Worm (Caenorhabditis elegans) whole organism, early embryonic: ENCODE results near the gene ugt-46.
A peak's percentile ranks its signal among the peaks of the same experiment; 100 is the strongest.

Experiments
- B0310.2 ChIP-seq: sonication (generic microtip); optimal IDR thresholded peaks from 2 replicates; lab custom pipeline; 2016; ENCODE audit warnings: mild to moderate bottlenecking, missing genetic modification characterization, missing compliant biosample characterization
- F13C5.2 ChIP-seq: sonication (generic microtip); optimal IDR thresholded peaks from 2 replicates; lab custom pipeline; 2017; ENCODE audit warnings: mild to moderate bottlenecking, missing genetic modification characterization, inconsistent platforms, missing compliant biosample characterization
- aly-1 ChIP-seq: sonication (generic microtip); optimal IDR thresholded peaks from 2 replicates; lab custom pipeline; 2016; ENCODE audit warnings: missing genetic modification characterization, missing compliant biosample characterization
- ama-1 ChIP-seq: fragments of 150-350 bp; optimal IDR thresholded peaks from 2 replicates; lab custom pipeline; 2014
- ceh-13 ChIP-seq: fragments of 200-800 bp; sonication (Bioruptor generic); optimal IDR thresholded peaks from 2 replicates; lab custom pipeline; 2018; ENCODE audit warnings: mild to moderate bottlenecking, missing genetic modification characterization, missing compliant biosample characterization
- ceh-36 ChIP-seq: sonication (generic microtip); optimal IDR thresholded peaks from 2 replicates; lab custom pipeline; 2016; ENCODE audit warnings: missing genetic modification characterization, inconsistent platforms, missing compliant biosample characterization
- ets-7 ChIP-seq: sonication (generic microtip); optimal IDR thresholded peaks from 2 replicates; lab custom pipeline; 2016; ENCODE audit warnings: missing genotype, missing genetic modification characterization, missing compliant biosample characterization
- flt-1 ChIP-seq: fragments of 200-800 bp; sonication (Bioruptor generic); IDR thresholded peaks from 2 replicates; pipeline ENCODE4 v1.3.6; 2022; ENCODE audit warnings: missing genetic modification characterization, missing compliant biosample characterization
- hmbx-1 ChIP-seq: sonication (generic microtip); optimal IDR thresholded peaks from 2 replicates; lab custom pipeline; 2016; ENCODE audit warnings: mild to moderate bottlenecking, missing genetic modification characterization, missing compliant biosample characterization
- hmg-4 ChIP-seq: fragments of 200-800 bp; sonication (Bioruptor generic); optimal IDR thresholded peaks from 2 replicates; lab custom pipeline; 2018; ENCODE audit warnings: mild to moderate bottlenecking, missing genetic modification characterization, missing compliant biosample characterization
- hnd-1 ChIP-seq: sonication (generic microtip); optimal IDR thresholded peaks from 2 replicates; lab custom pipeline; 2016; ENCODE audit warnings: missing genetic modification characterization, missing compliant biosample characterization
- pes-1 ChIP-seq: fragments of 200-800 bp; sonication (Bioruptor generic); IDR thresholded peaks from 2 replicates; pipeline ENCODE4 v1.3.6; 2022; ENCODE audit warnings: missing genetic modification reagents, missing genetic modification characterization, missing compliant biosample characterization
- scrt-1 ChIP-seq: fragments of 200-800 bp; sonication (Bioruptor generic); IDR thresholded peaks from 2 replicates; pipeline ENCODE4 v1.3.6; 2022; ENCODE audit warnings: missing genetic modification characterization, missing compliant biosample characterization
- sea-1 ChIP-seq: fragments of 200-800 bp; sonication (Bioruptor generic); conservative IDR thresholded peaks from 2 replicates; pipeline ENCODE4 v1.3.6; 2022; ENCODE audit warnings: missing genetic modification characterization, missing compliant biosample characterization
- tbx-11 ChIP-seq: fragments of 200-800 bp; sonication (Bioruptor generic); IDR thresholded peaks from 2 replicates; pipeline ENCODE4 v1.3.6; 2022; ENCODE audit warnings: missing genetic modification characterization, missing compliant biosample characterization
- tbx-37 ChIP-seq: fragments of 200-800 bp; sonication (Bioruptor generic); conservative IDR thresholded peaks from 2 replicates; pipeline ENCODE4 v1.3.6; 2022; ENCODE audit warnings: missing genetic modification reagents, missing genetic modification characterization, missing compliant biosample characterization
- tra-4 ChIP-seq: sonication (generic microtip); optimal IDR thresholded peaks from 2 replicates; lab custom pipeline; 2017; ENCODE audit warnings: missing genetic modification characterization, missing compliant biosample characterization

ugt-46 gene

DNA sequence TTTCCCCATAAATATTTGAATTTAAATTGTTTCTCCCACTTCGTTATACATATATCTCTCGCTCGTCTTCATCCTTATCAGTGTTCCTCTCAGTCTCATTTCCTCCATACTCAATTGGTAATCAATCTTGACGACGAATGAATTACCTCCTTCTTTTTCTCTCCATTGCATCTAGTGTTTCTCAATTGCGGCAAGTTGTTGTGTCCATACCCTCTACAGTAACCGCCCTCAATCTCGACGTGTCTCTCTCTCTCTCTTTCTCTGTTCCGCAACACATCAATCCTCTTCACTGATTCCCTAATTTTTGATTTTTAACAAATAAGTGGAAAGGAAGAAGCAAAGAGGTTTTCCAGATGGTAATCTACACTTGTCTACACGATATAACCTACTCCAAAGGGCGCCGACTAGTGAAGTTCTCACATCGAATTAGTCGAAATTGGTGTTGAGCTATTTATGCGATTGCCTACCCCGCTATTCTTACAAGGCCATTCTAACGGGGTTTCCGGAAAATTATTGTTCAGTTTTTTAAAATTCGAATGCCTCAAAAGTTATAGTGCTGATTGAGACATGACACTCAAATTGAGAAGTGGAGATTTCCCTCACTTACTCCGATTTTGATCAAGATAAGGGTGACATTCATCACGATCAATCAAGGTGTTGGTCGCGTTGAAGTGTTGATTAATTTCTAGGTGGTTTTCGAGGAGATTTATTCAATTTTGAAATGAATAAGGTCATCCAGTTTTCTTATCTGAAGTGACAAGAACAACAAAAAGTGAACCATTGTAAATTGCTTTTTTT is 25.8 kb downstream of the ugt-46 start:
- TF ChIP-seq flt-1 (GFP tag; lab: Robert Waterston, UW) = no peak
- TF ChIP-seq ama-1 = no peak
- TF ChIP-seq F13C5.2 (tag; lab: Kevin White, UChicago) = no peak
- no peak for TF ChIP-seq hmbx-1 (tag; lab: Kevin White, UChicago)
- no peak for TF ChIP-seq hnd-1

DNA sequence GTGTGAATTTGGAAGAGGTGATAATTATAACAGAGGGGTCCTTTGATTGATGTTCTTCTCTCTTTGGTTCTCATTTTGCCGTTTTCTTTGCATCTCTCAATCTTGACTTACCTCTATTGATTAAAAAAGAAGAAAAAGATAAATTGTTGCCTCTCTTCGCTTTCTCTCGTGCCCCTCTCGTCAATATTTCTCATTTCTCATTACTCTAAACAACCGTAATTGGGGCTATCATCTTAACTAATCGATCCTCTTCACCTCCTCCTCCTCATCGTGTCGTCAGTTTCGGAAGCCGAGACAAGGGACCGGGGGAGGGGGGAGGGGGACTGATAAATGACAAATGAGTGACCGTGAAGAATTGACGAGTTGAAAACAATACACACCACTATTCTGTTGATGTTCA is 31.4 kb downstream of the ugt-46 start:
- TF ChIP-seq hmbx-1 (tag; lab: Kevin White, UChicago) (no peak), tbx-11 (GFP tag; lab: Robert Waterston, UW) (no peak), ets-7 (no peak), B0310.2 (tag; lab: Kevin White, UChicago) (no peak), ceh-36 (tag; lab: Kevin White, UChicago) (no peak), F13C5.2 (tag; lab: Kevin White, UChicago) (no peak), sea-1 (GFP tag; lab: Robert Waterston, UW) (no peak), flt-1 (GFP tag; lab: Robert Waterston, UW) (no peak), ceh-13 (GFP tag; lab: Kevin White, UChicago) (no peak), ama-1 (no peak), hmg-4 (GFP tag; lab: Kevin White, UChicago) (no peak), scrt-1 (GFP tag; lab: Robert Waterston, UW) (no peak), pes-1 (GFP tag; lab: Robert Waterston, UW) (no peak), hnd-1 (no peak), aly-1 (tag; lab: Kevin White, UChicago) (no peak), tbx-37 (GFP tag; lab: Robert Waterston, UW) (no peak), tra-4 (tag; lab: Kevin White, UChicago) (no peak)

DNA sequence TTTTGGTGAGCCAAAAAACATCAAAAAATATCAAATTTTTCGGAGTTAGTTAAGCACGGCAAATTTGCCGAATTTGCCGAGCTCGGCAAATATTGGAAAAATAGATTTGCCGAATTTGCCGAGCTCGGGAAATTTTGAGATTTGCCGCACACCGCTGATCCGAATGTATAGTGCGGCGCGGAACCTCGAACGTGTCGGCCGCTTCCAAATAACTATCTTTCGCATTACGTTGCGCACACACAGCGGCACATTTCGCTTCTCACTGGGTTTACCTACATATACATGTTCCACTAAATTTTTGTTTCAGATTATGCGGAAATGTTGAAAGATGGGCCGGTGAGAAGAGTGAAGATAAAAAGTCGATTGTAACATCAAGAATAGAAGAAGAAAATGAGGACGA is 33.3 kb downstream of the ugt-46 start:
- TF ChIP-seq ets-7 = no peak
- TF ChIP-seq B0310.2 (tag; lab: Kevin White, UChicago) = no peak
- TF ChIP-seq aly-1 (tag; lab: Kevin White, UChicago) = no peak
- TF ChIP-seq flt-1 (GFP tag; lab: Robert Waterston, UW) = no peak
- no peak for TF ChIP-seq sea-1 (GFP tag; lab: Robert Waterston, UW)
- no peak for TF ChIP-seq ama-1
- TF ChIP-seq ceh-36 (tag; lab: Kevin White, UChicago) = no peak
- TF ChIP-seq hmg-4 (GFP tag; lab: Kevin White, UChicago) = no peak
- no peak for TF ChIP-seq F13C5.2 (tag; lab: Kevin White, UChicago)
- TF ChIP-seq hnd-1 = no peak

DNA sequence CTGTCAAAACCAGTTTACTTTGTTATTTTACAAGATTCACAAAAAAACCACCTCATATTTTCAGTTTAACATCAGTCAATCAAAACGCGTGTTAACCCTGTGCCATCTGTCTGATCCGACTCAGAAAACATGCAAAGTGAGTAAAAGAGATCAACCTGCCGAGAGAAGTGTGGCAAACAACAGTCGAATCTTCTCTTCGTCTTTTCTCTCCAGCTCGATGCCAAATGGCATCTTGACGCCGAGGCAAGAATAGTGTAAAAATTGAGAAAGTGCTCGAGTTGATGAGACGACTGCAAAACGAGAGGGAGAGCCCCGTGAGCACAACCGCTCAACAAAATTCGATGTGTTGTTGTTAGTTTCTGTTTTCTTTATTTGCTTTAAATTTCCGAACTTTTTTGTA is 37.2 kb downstream of the ugt-46 start, which contains the start of gene B0310.1:
Gene B0310.1, plus strand, starts transcription at position 310 of the 400 bp plus-strand sequence.
- TF ChIP-seq aly-1 (tag; lab: Kevin White, UChicago) (no peak), tbx-37 (GFP tag; lab: Robert Waterston, UW) (no peak), ets-7 (no peak), hmbx-1 (tag; lab: Kevin White, UChicago) (no peak), F13C5.2 (tag; lab: Kevin White, UChicago) (no peak), ceh-36 (tag; lab: Kevin White, UChicago) (no peak), B0310.2 (tag; lab: Kevin White, UChicago) (no peak), flt-1 (GFP tag; lab: Robert Waterston, UW) (no peak), pes-1 (GFP tag; lab: Robert Waterston, UW) (no peak), ceh-13 (GFP tag; lab: Kevin White, UChicago) (no peak), hmg-4 (GFP tag; lab: Kevin White, UChicago) (no peak), scrt-1 (GFP tag; lab: Robert Waterston, UW) (no peak), hnd-1 (no peak), sea-1 (GFP tag; lab: Robert Waterston, UW) (no peak), tra-4 (tag; lab: Kevin White, UChicago) (no peak), ama-1 (no peak), tbx-11 (GFP tag; lab: Robert Waterston, UW) (no peak)

DNA sequence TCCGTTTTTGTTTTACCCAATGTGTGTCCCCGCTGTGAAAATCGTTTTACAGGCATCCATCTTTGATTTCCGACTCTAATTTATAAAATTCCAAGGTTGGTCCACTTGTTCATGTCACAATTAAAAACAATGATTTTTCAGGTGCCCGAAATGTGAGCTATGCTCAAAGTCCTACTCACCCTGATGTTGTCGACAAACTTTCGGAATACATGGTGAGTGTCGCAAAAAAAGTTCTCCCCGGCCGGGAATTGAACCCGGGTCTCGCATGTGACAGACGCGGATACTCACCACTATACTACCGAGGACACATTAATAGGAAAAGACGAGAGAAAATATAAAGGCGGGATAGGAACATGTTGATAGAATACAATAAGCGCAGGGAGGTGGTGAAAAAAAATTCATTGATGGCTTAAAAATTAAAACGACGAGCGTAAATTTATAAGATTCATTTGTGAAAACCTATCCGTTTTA is 40.4 kb downstream of the ugt-46 start, which contains the start of gene egl-17:
Gene egl-17, plus strand, starts transcription at position 51 of the 471 bp plus-strand sequence.
- TF ChIP-seq tbx-37 (GFP tag; lab: Robert Waterston, UW) (peak; percentile 95), scrt-1 (GFP tag; lab: Robert Waterston, UW) (peak; percentile 96), ceh-36 (tag; lab: Kevin White, UChicago) (peak; percentile 92), aly-1 (tag; lab: Kevin White, UChicago) (peak; percentile 94), sea-1 (GFP tag; lab: Robert Waterston, UW) (peak; percentile 95), tra-4 (tag; lab: Kevin White, UChicago) (peak; percentile 82), flt-1 (GFP tag; lab: Robert Waterston, UW) (peak; percentile 91), hmbx-1 (tag; lab: Kevin White, UChicago) (peak; percentile 82), ceh-13 (GFP tag; lab: Kevin White, UChicago) (peak; percentile 86), tbx-11 (GFP tag; lab: Robert Waterston, UW) (peak; percentile 91), ama-1 (no peak), pes-1 (GFP tag; lab: Robert Waterston, UW) (peak; percentile 96), hmg-4 (GFP tag; lab: Kevin White, UChicago) (peak; percentile 96), B0310.2 (tag; lab: Kevin White, UChicago) (peak; percentile 99), hnd-1 (peak; percentile 90), F13C5.2 (tag; lab: Kevin White, UChicago) (peak; percentile 93), ets-7 (peak; percentile 87)

DNA sequence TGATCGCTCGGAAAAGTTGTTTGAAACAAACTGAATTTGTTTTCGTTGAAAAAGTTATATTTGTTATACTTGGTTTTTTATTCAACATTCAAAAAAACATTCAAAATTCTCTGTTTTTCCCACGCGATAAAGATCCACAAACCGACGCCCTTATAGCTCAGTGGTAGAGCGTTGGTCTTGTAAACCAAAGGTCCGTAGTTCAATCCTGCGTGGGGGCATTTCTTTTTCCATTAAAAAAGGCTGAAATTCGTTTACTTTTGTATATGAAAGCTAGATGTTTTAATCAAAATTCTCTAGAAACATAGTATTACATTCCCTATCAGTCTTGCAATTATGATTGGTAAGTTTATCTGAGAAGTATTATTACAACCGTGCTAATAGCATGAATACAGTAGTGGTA is 42.4 kb downstream of the ugt-46 start:
- TF ChIP-seq flt-1 (GFP tag; lab: Robert Waterston, UW) (no peak), pes-1 (GFP tag; lab: Robert Waterston, UW) (no peak), hmg-4 (GFP tag; lab: Kevin White, UChicago) (no peak), ama-1 (no peak), scrt-1 (GFP tag; lab: Robert Waterston, UW) (no peak), tra-4 (tag; lab: Kevin White, UChicago) (no peak), hnd-1 (no peak), ets-7 (no peak), B0310.2 (tag; lab: Kevin White, UChicago) (no peak)
